Fruit fly (Drosophila melanogaster) whole organism, embryonic: ENCODE measurements around the gene moody.

Source experiments
- ATbp ChIP-seq: fragments of 200-800 bp; sonication (Bioruptor generic); optimal IDR thresholded peaks from 2 replicates; lab custom pipeline; 2017; ENCODE audit warnings: missing biosample characterization, mild to moderate bottlenecking, missing genetic modification characterization, missing genetic modification reagents
- BtbVII ChIP-seq: fragments of 200-800 bp; sonication (Bioruptor generic); optimal IDR thresholded peaks from 3 replicates; lab custom pipeline; 2017; ENCODE audit warnings: missing biosample characterization, mild to moderate bottlenecking, missing genetic modification characterization
- CG11085 ChIP-seq: fragments of 200-800 bp; sonication (Bioruptor generic); IDR thresholded peaks from 2 replicates; pipeline ENCODE4 v1.3.6; 2022; ENCODE audit warnings: missing biosample characterization, missing genetic modification characterization
- CG12155 ChIP-seq: fragments of 200-800 bp; sonication (Bioruptor generic); optimal IDR thresholded peaks from 3 replicates; lab custom pipeline; 2016; ENCODE audit warnings: missing biosample characterization, missing genetic modification characterization
- CG13287 ChIP-seq: fragments of 200-800 bp; sonication (Bioruptor generic); IDR thresholded peaks from 2 replicates; pipeline ENCODE4 v1.3.6; 2022; ENCODE audit warnings: missing biosample characterization, missing genetic modification characterization; ENCODE audit not compliant: partially characterized antibody
- CG13624 ChIP-seq: fragments of 200-800 bp; sonication (Bioruptor generic); optimal IDR thresholded peaks from 2 replicates; lab custom pipeline; 2016; ENCODE audit warnings: missing biosample characterization, missing genetic modification characterization
- CG13775 ChIP-seq: fragments of 200-800 bp; sonication (Bioruptor generic); optimal IDR thresholded peaks from 3 replicates; lab custom pipeline; 2017; ENCODE audit warnings: missing biosample characterization, mild to moderate bottlenecking, missing genetic modification characterization
- CG14710 ChIP-seq: fragments of 200-800 bp; sonication (Bioruptor generic); optimal IDR thresholded peaks from 3 replicates; lab custom pipeline; 2019; ENCODE audit warnings: missing biosample characterization, mild to moderate bottlenecking, missing genetic modification characterization, moderate library complexity
- CG17912 ChIP-seq: fragments of 200-800 bp; sonication (Bioruptor generic); optimal IDR thresholded peaks from 2 replicates; lab custom pipeline; 2018; ENCODE audit warnings: missing biosample characterization, mild to moderate bottlenecking, missing genetic modification characterization
- CG1792 ChIP-seq: fragments of 200-800 bp; sonication (Bioruptor generic); optimal IDR thresholded peaks from 2 replicates; lab custom pipeline; 2016; ENCODE audit warnings: missing biosample characterization, missing genetic modification characterization
- CG2202 ChIP-seq: fragments of 200-800 bp; sonication (Bioruptor generic); optimal IDR thresholded peaks from 2 replicates; lab custom pipeline; 2018; ENCODE audit warnings: missing biosample characterization, mild to moderate bottlenecking, missing genetic modification characterization
- CG30403 ChIP-seq: fragments of 200-800 bp; sonication (Bioruptor generic); optimal IDR thresholded peaks from 3 replicates; lab custom pipeline; 2016; ENCODE audit warnings: missing biosample characterization, missing genetic modification characterization
- CG3065 ChIP-seq: fragments of 200-800 bp; sonication (Bioruptor generic); optimal IDR thresholded peaks from 2 replicates; lab custom pipeline; 2016; ENCODE audit warnings: missing biosample characterization, missing genetic modification characterization
- CG31365 ChIP-seq: fragments of 200-800 bp; sonication (Bioruptor generic); optimal IDR thresholded peaks from 2 replicates; lab custom pipeline; 2018; ENCODE audit warnings: missing biosample characterization, mild to moderate bottlenecking, missing genetic modification characterization
- CG32767 ChIP-seq: fragments of 200-800 bp; sonication (Bioruptor generic); IDR thresholded peaks from 2 replicates; pipeline ENCODE4 v1.3.6; 2022; ENCODE audit warnings: missing biosample characterization, missing genetic modification characterization
- CG33557 ChIP-seq: fragments of 200-800 bp; sonication (Bioruptor generic); optimal IDR thresholded peaks from 2 replicates; lab custom pipeline; 2019; ENCODE audit warnings: missing biosample characterization, mild to moderate bottlenecking, missing genetic modification characterization, moderate library complexity
- CG3838 ChIP-seq: fragments of 200-800 bp; sonication (Bioruptor generic); optimal IDR thresholded peaks from 3 replicates; lab custom pipeline; 2016; ENCODE audit warnings: missing biosample characterization, missing genetic modification characterization
- CG7357 ChIP-seq: fragments of 200-800 bp; sonication (Bioruptor generic); IDR thresholded peaks from 3 replicates; pipeline ENCODE4 v1.3.6; 2022; ENCODE audit warnings: missing biosample characterization, missing genetic modification characterization
- CG7786 ChIP-seq: fragments of 200-800 bp; sonication (Bioruptor generic); optimal IDR thresholded peaks from 2 replicates; lab custom pipeline; 2016; ENCODE audit warnings: missing biosample characterization, missing genetic modification characterization
- CG9876 ChIP-seq: fragments of 200-800 bp; sonication (Bioruptor generic); optimal IDR thresholded peaks from 2 replicates; lab custom pipeline; 2016; ENCODE audit warnings: missing biosample characterization, missing genetic modification characterization
- CG9932 ChIP-seq: fragments of 200-800 bp; sonication (Bioruptor generic); IDR thresholded peaks from 2 replicates; pipeline ENCODE4 v1.3.6; 2022; ENCODE audit warnings: missing biosample characterization, missing genetic modification characterization
- D ChIP-seq, 2 experiments: fragments of 200-800 bp in 1 of 2; fragments of >200 bp in 1 of 2; sonication (Bioruptor generic) in 1 of 2; optimal IDR thresholded peaks; 2 replicates in 1 of 2; 3 replicates in 1 of 2; lab custom pipeline; 2017; ENCODE audit warnings: mild to moderate bottlenecking in 1 of 2, missing biosample characterization in 1 of 2, missing genetic modification characterization in 1 of 2, missing genetic modification reagents in 1 of 2
- E2f2 ChIP-seq: fragments of 200-800 bp; sonication (Bioruptor generic); IDR thresholded peaks from 2 replicates; pipeline ENCODE4 v1.3.6; 2022; ENCODE audit warnings: missing biosample characterization, missing genetic modification characterization
- Hmx ChIP-seq: fragments of 200-800 bp; sonication (Bioruptor generic); optimal IDR thresholded peaks from 2 replicates; lab custom pipeline; 2016; ENCODE audit warnings: missing biosample characterization, missing genetic modification characterization
- Hsf ChIP-seq: fragments of 200-800 bp; sonication (Bioruptor generic); optimal IDR thresholded peaks from 3 replicates; lab custom pipeline; 2016; ENCODE audit warnings: missing biosample characterization, missing genetic modification characterization
- Mes4 ChIP-seq: fragments of 200-800 bp; sonication (Bioruptor generic); optimal IDR thresholded peaks from 2 replicates; lab custom pipeline; 2016; ENCODE audit warnings: missing biosample characterization, missing genetic modification characterization
- NK7.1 ChIP-seq: fragments of 200-800 bp; sonication (Bioruptor generic); optimal IDR thresholded peaks from 3 replicates; lab custom pipeline; 2016; ENCODE audit warnings: missing biosample characterization, missing genetic modification characterization
- Nf-YB ChIP-seq: fragments of 200-800 bp; sonication (Bioruptor generic); optimal IDR thresholded peaks from 3 replicates; lab custom pipeline; 2019; ENCODE audit warnings: missing biosample characterization, mild to moderate bottlenecking, missing genetic modification characterization, moderate library complexity
- Scr ChIP-seq: fragments of 200-800 bp; sonication (Bioruptor generic); IDR thresholded peaks from 2 replicates; pipeline ENCODE4 v1.3.6; 2022; ENCODE audit warnings: missing biosample characterization, missing genetic modification characterization; ENCODE audit not compliant: partially characterized antibody
- Ssrp ChIP-seq: fragments of 200-800 bp; sonication (Bioruptor generic); optimal IDR thresholded peaks from 2 replicates; lab custom pipeline; 2018; ENCODE audit warnings: missing biosample characterization, mild to moderate bottlenecking, missing genetic modification characterization, moderate library complexity
- amos ChIP-seq: fragments of 200-800 bp; sonication (Bioruptor generic); IDR thresholded peaks from 2 replicates; pipeline ENCODE4 v1.3.6; 2022; ENCODE audit warnings: missing biosample characterization, missing genetic modification characterization; ENCODE audit not compliant: partially characterized antibody
- bigmax ChIP-seq: fragments of 200-800 bp; sonication (Bioruptor generic); optimal IDR thresholded peaks from 2 replicates; lab custom pipeline; 2018; ENCODE audit warnings: missing biosample characterization, mild to moderate bottlenecking, missing genetic modification characterization
- fd3F ChIP-seq: fragments of 200-800 bp; sonication (Bioruptor generic); optimal IDR thresholded peaks from 2 replicates; lab custom pipeline; 2018; ENCODE audit warnings: missing biosample characterization, mild to moderate bottlenecking, missing genetic modification characterization, moderate library complexity
- gce ChIP-seq: fragments of 200-800 bp; sonication (Bioruptor generic); IDR thresholded peaks from 3 replicates; pipeline ENCODE4 v1.3.6; 2022; ENCODE audit warnings: missing biosample characterization, missing genetic modification characterization
- grau ChIP-seq: fragments of 200-800 bp; optimal IDR thresholded peaks from 3 replicates; lab custom pipeline; 2019; ENCODE audit warnings: missing biosample characterization, mild to moderate bottlenecking, missing genetic modification characterization, moderate library complexity
- gsb ChIP-seq: fragments of 200-800 bp; sonication (Bioruptor generic); IDR thresholded peaks from 2 replicates; pipeline ENCODE4 v1.3.6; 2022; ENCODE audit warnings: missing biosample characterization, missing genetic modification characterization
- ind ChIP-seq: fragments of 200-800 bp; sonication (Bioruptor generic); optimal IDR thresholded peaks from 3 replicates; lab custom pipeline; 2016; ENCODE audit warnings: missing biosample characterization, missing genetic modification characterization
- lab ChIP-seq: fragments of 200-800 bp; sonication (Bioruptor generic); optimal IDR thresholded peaks from 3 replicates; lab custom pipeline; 2017; ENCODE audit warnings: missing biosample characterization, missing genetic modification characterization, mild to moderate bottlenecking, moderate library complexity, missing genetic modification reagents
- lov ChIP-seq, 2 experiments: fragments of 200-800 bp in 1 of 2; fragments of >200 bp in 1 of 2; sonication (Bioruptor generic) in 1 of 2; IDR thresholded peaks in 1 of 2; optimal IDR thresholded peaks in 1 of 2; 2 replicates in 1 of 2; 3 replicates in 1 of 2; pipeline versions ENCODE4 v1.3.6 to Lab custom; 2017 to 2022; ENCODE audit warnings: missing biosample characterization in 1 of 2, missing genetic modification characterization in 1 of 2
- mld ChIP-seq: fragments of 200-800 bp; sonication (Bioruptor generic); IDR thresholded peaks from 3 replicates; pipeline ENCODE4 v1.3.6; 2022; ENCODE audit warnings: missing biosample characterization, missing genetic modification characterization; ENCODE audit not compliant: partially characterized antibody
- pum ChIP-seq: fragments of 200-800 bp; sonication (Bioruptor generic); optimal IDR thresholded peaks from 2 replicates; lab custom pipeline; 2016; ENCODE audit warnings: missing biosample characterization, missing genetic modification characterization
- repo ChIP-seq: fragments of 200-800 bp; sonication (Bioruptor generic); optimal IDR thresholded peaks from 2 replicates; lab custom pipeline; 2016; ENCODE audit warnings: missing biosample characterization, missing genetic modification characterization
- rib ChIP-seq: fragments of 200-800 bp; sonication (Bioruptor generic); IDR thresholded peaks from 2 replicates; pipeline ENCODE4 v1.3.6; 2022; ENCODE audit warnings: missing biosample characterization, missing genetic modification characterization
- scrt ChIP-seq: fragments of 200-800 bp; sonication (Bioruptor generic); optimal IDR thresholded peaks from 2 replicates; lab custom pipeline; 2018; ENCODE audit warnings: missing biosample characterization, mild to moderate bottlenecking, missing genetic modification characterization, moderate library complexity
- sd ChIP-seq: fragments of 200-800 bp; sonication (Bioruptor generic); optimal IDR thresholded peaks from 3 replicates; lab custom pipeline; 2018; ENCODE audit warnings: missing biosample characterization, mild to moderate bottlenecking, missing genetic modification characterization, moderate library complexity
- shn ChIP-seq: fragments of 200-800 bp; sonication (Bioruptor generic); optimal IDR thresholded peaks from 3 replicates; lab custom pipeline; 2016; ENCODE audit warnings: missing biosample characterization, missing genetic modification characterization
- slou ChIP-seq: fragments of 200-800 bp; sonication (Bioruptor generic); optimal IDR thresholded peaks from 3 replicates; lab custom pipeline; 2016; ENCODE audit warnings: missing biosample characterization, missing genetic modification characterization
- sug ChIP-seq: fragments of 200-800 bp; optimal IDR thresholded peaks from 2 replicates; lab custom pipeline; 2019; ENCODE audit warnings: missing biosample characterization, mild to moderate bottlenecking, missing genetic modification characterization, moderate library complexity
- twi ChIP-seq: fragments of 200-800 bp; optimal IDR thresholded peaks from 2 replicates; lab custom pipeline; 2019; ENCODE audit warnings: missing biosample characterization, mild to moderate bottlenecking, missing genetic modification characterization, moderate library complexity

The moody gene

dm6 chrX:2083678-2084162 is 33.8 kb upstream of the moody start (continued):
- TF ChIP-seq Hsf (GFP tag; lab: Kevin White, UChicago) (peak; percentile 76), slou (peak; percentile 22), Nf-YB (peak; percentile 67), ind (GFP tag; lab: Kevin White, UChicago) (peak; percentile 83), CG30403 (GFP tag; lab: Kevin White, UChicago) (peak; percentile 77), CG13775 (GFP tag; lab: Kevin White, UChicago) (peak; percentile 60), grau (peak; percentile 74), CG7786 (GFP tag; lab: Kevin White, UChicago) (peak; percentile 83), amos (no peak), E2f2 (GFP tag; lab: Robert Waterston, UW) (peak; percentile 68), gsb (GFP tag; lab: Robert Waterston, UW) (peak; percentile 72), repo (GFP tag; lab: Kevin White, UChicago) (peak; percentile 69), CG9932 (GFP tag; lab: Robert Waterston, UW) (peak; percentile 56), Hmx (GFP tag; lab: Kevin White, UChicago) (no peak), CG31365 (tag; lab: Kevin White, UChicago) (peak; percentile 74), CG33557 (GFP tag; lab: Kevin White, UChicago) (peak; percentile 63), D (optimal IDR thresholded peaks at IDR 0.05; lab: Kevin White, UChicago) (no peak), D (GFP tag; optimal IDR thresholded peaks at IDR 0.05; lab: Kevin White, UChicago) (peak; percentile 77), gce (GFP tag; lab: Robert Waterston, UW) (peak; percentile 70; the same call in 2 of the 3 replicates), CG12155 (GFP tag; lab: Kevin White, UChicago) (peak; percentile 63), CG13624 (GFP tag; lab: Kevin White, UChicago) (peak; percentile 68), CG7357 (peak; percentile 76), bigmax (GFP tag; lab: Kevin White, UChicago) (peak; percentile 59), scrt (GFP tag; lab: Kevin White, UChicago) (peak; percentile 48), lov (optimal IDR thresholded peaks at IDR 0.05; lab: Kevin White, UChicago) (no peak), lov (GFP tag; IDR thresholded peaks at IDR 0.05; lab: Robert Waterston, UW) (peak; percentile 84; the same call in 1 of the 3 replicates), CG3065 (GFP tag; lab: Kevin White, UChicago) (peak; percentile 62), CG14710 (peak; percentile 67), NK7.1 (GFP tag; lab: Kevin White, UChicago) (peak; percentile 77), ATbp (GFP tag; lab: Kevin White, UChicago) (peak; percentile 84), mld (GFP tag; lab: Robert Waterston, UW) (no peak), Ssrp (tag; lab: Kevin White, UChicago) (peak; percentile 75), Mes4 (GFP tag; lab: Kevin White, UChicago) (peak; percentile 83), CG11085 (GFP tag; lab: Robert Waterston, UW) (peak; percentile 50; the same call in 1 of the 2 replicates), fd3F (GFP tag; lab: Kevin White, UChicago) (peak; percentile 53), rib (peak; percentile 60; the same call in 1 of the 2 replicates), CG9876 (GFP tag; lab: Kevin White, UChicago) (peak; percentile 76), lab (GFP tag; lab: Kevin White, UChicago) (peak; percentile 82), twi (tag; lab: Kevin White, UChicago) (peak; percentile 63), CG32767 (GFP tag; lab: Robert Waterston, UW) (peak; percentile 78), BtbVII (peak; percentile 55), sd (tag; lab: Kevin White, UChicago) (peak; percentile 53), Scr (GFP tag; lab: Robert Waterston, UW) (peak; percentile 16; the same call in 1 of the 2 replicates), sug (peak; percentile 53), CG2202 (tag; lab: Kevin White, UChicago) (peak; percentile 71), CG3838 (peak; percentile 9), CG17912 (GFP tag; lab: Kevin White, UChicago) (no peak), CG13287 (peak; percentile 39), shn (GFP tag; lab: Kevin White, UChicago) (peak; percentile 81), pum (GFP tag; lab: Kevin White, UChicago) (peak; percentile 82), CG1792 (GFP tag; lab: Kevin White, UChicago) (peak; percentile 74)
